Fruit fly (Drosophila melanogaster) whole organism, embryonic: ENCODE data around the gene ninaE.

Experiments used
- Adf1 ChIP-seq: fragments of 200-800 bp; sonication (Bioruptor generic); IDR thresholded peaks from 2 replicates; pipeline ENCODE4 v1.3.6; 2022; ENCODE audit warnings: missing biosample characterization, missing genetic modification characterization
- Atf6 ChIP-seq: fragments of 200-800 bp; sonication (Bioruptor generic); IDR thresholded peaks from 2 replicates; pipeline ENCODE4 v1.3.6; 2022; ENCODE audit warnings: missing biosample characterization, missing genetic modification characterization
- CG10209 ChIP-seq: fragments of 200-800 bp; sonication (Bioruptor generic); optimal IDR thresholded peaks from 3 replicates; lab custom pipeline; 2017; ENCODE audit warnings: missing biosample characterization, mild to moderate bottlenecking, missing genetic modification characterization, missing genetic modification reagents
- CG10431 ChIP-seq: fragments of 200-800 bp; sonication (Bioruptor generic); optimal IDR thresholded peaks from 3 replicates; lab custom pipeline; 2018; ENCODE audit warnings: missing biosample characterization, mild to moderate bottlenecking, missing genetic modification characterization
- CG10979 ChIP-seq: fragments of 200-800 bp; sonication (Bioruptor generic); optimal IDR thresholded peaks from 2 replicates; lab custom pipeline; 2018; ENCODE audit warnings: missing biosample characterization, mild to moderate bottlenecking, missing genetic modification characterization, moderate library complexity
- CG11695 ChIP-seq: fragments of 200-800 bp; sonication (Bioruptor generic); IDR thresholded peaks from 3 replicates; pipeline ENCODE4 v1.3.6; 2022; ENCODE audit warnings: missing biosample characterization, missing genetic modification characterization
- CG14710 ChIP-seq: fragments of 200-800 bp; sonication (Bioruptor generic); optimal IDR thresholded peaks from 3 replicates; lab custom pipeline; 2019; ENCODE audit warnings: missing biosample characterization, mild to moderate bottlenecking, missing genetic modification characterization, moderate library complexity
- CG15479 ChIP-seq: fragments of 200-800 bp; sonication (Bioruptor generic); optimal IDR thresholded peaks from 3 replicates; lab custom pipeline; 2019; ENCODE audit warnings: missing biosample characterization, mild to moderate bottlenecking, missing genetic modification characterization, moderate library complexity
- CG15514 ChIP-seq: fragments of 200-800 bp; sonication (Bioruptor generic); optimal IDR thresholded peaks from 3 replicates; lab custom pipeline; 2017; ENCODE audit warnings: missing biosample characterization, missing genetic modification characterization, mild to moderate bottlenecking, moderate library complexity, missing genetic modification reagents
- CG1602 ChIP-seq: fragments of 200-800 bp; sonication (Bioruptor generic); optimal IDR thresholded peaks from 3 replicates; lab custom pipeline; 2016; ENCODE audit warnings: missing biosample characterization, missing genetic modification characterization
- CG1792 ChIP-seq: fragments of 200-800 bp; sonication (Bioruptor generic); optimal IDR thresholded peaks from 2 replicates; lab custom pipeline; 2016; ENCODE audit warnings: missing biosample characterization, missing genetic modification characterization
- CG2889 ChIP-seq: fragments of 200-800 bp; sonication (Bioruptor generic); IDR thresholded peaks from 3 replicates; pipeline ENCODE4 v1.3.6; 2022; ENCODE audit warnings: missing biosample characterization, missing genetic modification characterization
- CG3163 ChIP-seq: fragments of 200-800 bp; sonication (Bioruptor generic); optimal IDR thresholded peaks from 3 replicates; lab custom pipeline; 2016; ENCODE audit warnings: missing biosample characterization, missing genetic modification characterization
- CG33213 ChIP-seq: fragments of 200-800 bp; sonication (Bioruptor generic); optimal IDR thresholded peaks from 3 replicates; lab custom pipeline; 2016; ENCODE audit warnings: missing biosample characterization, missing genetic modification characterization
- CG34376 ChIP-seq: fragments of 200-800 bp; sonication (Bioruptor generic); optimal IDR thresholded peaks from 2 replicates; lab custom pipeline; 2018; ENCODE audit warnings: missing biosample characterization, mild to moderate bottlenecking, missing genetic modification characterization
- CG34422 ChIP-seq: fragments of 200-800 bp; sonication (Bioruptor generic); IDR thresholded peaks from 3 replicates; pipeline ENCODE4 v1.3.6; 2022; ENCODE audit warnings: missing biosample characterization, missing genetic modification characterization
- CG4282 ChIP-seq: fragments of 200-800 bp; sonication (Bioruptor generic); optimal IDR thresholded peaks from 2 replicates; lab custom pipeline; 2016; ENCODE audit warnings: missing biosample characterization, missing genetic modification characterization
- CG4854 ChIP-seq: fragments of 200-800 bp; sonication (Bioruptor generic); optimal IDR thresholded peaks from 2 replicates; lab custom pipeline; 2016; ENCODE audit warnings: missing biosample characterization, missing genetic modification characterization, inconsistent platforms
- CG6272 ChIP-seq: fragments of 200-800 bp; sonication (Bioruptor generic); IDR thresholded peaks from 2 replicates; pipeline ENCODE4 v1.3.6; 2022; ENCODE audit warnings: missing biosample characterization, missing genetic modification characterization
- CG7372 ChIP-seq: fragments of 200-800 bp; sonication (Bioruptor generic); IDR thresholded peaks from 2 replicates; pipeline ENCODE4 v1.3.6; 2022; ENCODE audit warnings: missing biosample characterization, missing genetic modification characterization
- CG7556 ChIP-seq: fragments of 200-800 bp; sonication (Bioruptor generic); optimal IDR thresholded peaks from 2 replicates; lab custom pipeline; 2017; ENCODE audit warnings: missing biosample characterization, mild to moderate bottlenecking, missing genetic modification characterization
- CG9797 ChIP-seq: fragments of 200-800 bp; sonication (Bioruptor generic); optimal IDR thresholded peaks from 3 replicates; lab custom pipeline; 2018; ENCODE audit warnings: missing biosample characterization, mild to moderate bottlenecking, missing genetic modification characterization
- CG9817 ChIP-seq: fragments of 200-800 bp; sonication (Bioruptor generic); optimal IDR thresholded peaks from 2 replicates; lab custom pipeline; 2018; ENCODE audit warnings: missing biosample characterization, mild to moderate bottlenecking, missing genetic modification characterization, moderate library complexity
- CoRest ChIP-seq: fragments of 200-800 bp; sonication (Bioruptor generic); optimal IDR thresholded peaks from 3 replicates; lab custom pipeline; 2018; ENCODE audit warnings: missing biosample characterization, mild to moderate bottlenecking, missing genetic modification characterization, moderate library complexity
- Dbx ChIP-seq: fragments of 200-800 bp; sonication (Bioruptor generic); IDR thresholded peaks from 3 replicates; pipeline ENCODE4 v1.3.6; 2022; ENCODE audit warnings: missing biosample characterization, missing genetic modification characterization
- Dip2 ChIP-seq: fragments of 200-800 bp; sonication (Bioruptor generic); IDR thresholded peaks from 2 replicates; pipeline ENCODE4 v1.3.6; 2022; ENCODE audit warnings: missing biosample characterization, missing genetic modification characterization
- Dll ChIP-seq: fragments of 200-800 bp; sonication (Bioruptor generic); IDR thresholded peaks from 4 replicates; pipeline ENCODE4 v1.3.6; 2022; ENCODE audit warnings: missing biosample characterization, missing genetic modification characterization; ENCODE audit not compliant: partially characterized antibody
- Doc3 ChIP-seq: fragments of 200-800 bp; sonication (Bioruptor generic); IDR thresholded peaks from 3 replicates; pipeline ENCODE4 v1.3.6; 2022; ENCODE audit warnings: missing biosample characterization, missing genetic modification characterization; ENCODE audit not compliant: partially characterized antibody
- Ets65A ChIP-seq: fragments of 200-800 bp; sonication (Bioruptor generic); peaks from one replicate; lab custom pipeline; 2016; ENCODE audit warnings: missing biosample characterization, missing genetic modification characterization
- MBD-R2 ChIP-seq: fragments of 200-800 bp; sonication (Bioruptor generic); IDR thresholded peaks from 2 replicates; pipeline ENCODE4 v1.3.6; 2022; ENCODE audit warnings: missing biosample characterization, missing genetic modification characterization
- MESR4 ChIP-seq: fragments of 200-800 bp; sonication (Bioruptor generic); optimal IDR thresholded peaks from 2 replicates; lab custom pipeline; 2018; ENCODE audit warnings: missing biosample characterization, mild to moderate bottlenecking, missing genetic modification characterization, moderate library complexity
- Meics ChIP-seq: fragments of 200-800 bp; sonication (Bioruptor generic); optimal IDR thresholded peaks from 2 replicates; lab custom pipeline; 2017; ENCODE audit warnings: missing biosample characterization, mild to moderate bottlenecking, missing genetic modification characterization
- NK7.1 ChIP-seq: fragments of 200-800 bp; sonication (Bioruptor generic); optimal IDR thresholded peaks from 3 replicates; lab custom pipeline; 2016; ENCODE audit warnings: missing biosample characterization, missing genetic modification characterization
- Nf-YB ChIP-seq: fragments of 200-800 bp; sonication (Bioruptor generic); optimal IDR thresholded peaks from 3 replicates; lab custom pipeline; 2019; ENCODE audit warnings: missing biosample characterization, mild to moderate bottlenecking, missing genetic modification characterization, moderate library complexity
- Tbp ChIP-seq: fragments of >200 bp; optimal IDR thresholded peaks from 2 replicates; lab custom pipeline; 2018; ENCODE audit warnings: missing biosample characterization, missing genetic modification characterization
- Trl ChIP-seq, 3 experiments: fragments of >200 bp in 2 of 3; fragments of 200-800 bp in 1 of 3; sonication (Bioruptor generic) in 1 of 3; optimal IDR thresholded peaks; 2 replicates in 1 of 3; 3 replicates in 2 of 3; lab custom pipeline; 2016 to 2017; ENCODE audit warnings: missing biosample characterization in 1 of 3, missing genetic modification characterization in 1 of 3
- abd-A ChIP-seq: fragments of 200-800 bp; sonication (Bioruptor generic); optimal IDR thresholded peaks from 3 replicates; lab custom pipeline; 2019; ENCODE audit warnings: missing biosample characterization, mild to moderate bottlenecking, missing genetic modification characterization, moderate library complexity
- gcm2 ChIP-seq: fragments of 200-800 bp; sonication (Bioruptor generic); optimal IDR thresholded peaks from 2 replicates; lab custom pipeline; 2016; ENCODE audit warnings: missing biosample characterization, missing genetic modification characterization
- grau ChIP-seq: fragments of 200-800 bp; optimal IDR thresholded peaks from 3 replicates; lab custom pipeline; 2019; ENCODE audit warnings: missing biosample characterization, mild to moderate bottlenecking, missing genetic modification characterization, moderate library complexity
- gro ChIP-seq: fragments of 200-800 bp; sonication (Bioruptor generic); optimal IDR thresholded peaks from 2 replicates; lab custom pipeline; 2016; ENCODE audit warnings: missing biosample characterization, missing genetic modification characterization
- kay ChIP-seq: fragments of 200-800 bp; sonication (Bioruptor generic); optimal IDR thresholded peaks from 2 replicates; lab custom pipeline; 2016; ENCODE audit warnings: missing biosample characterization, missing genetic modification characterization
- lab ChIP-seq: fragments of 200-800 bp; sonication (Bioruptor generic); optimal IDR thresholded peaks from 3 replicates; lab custom pipeline; 2017; ENCODE audit warnings: missing biosample characterization, missing genetic modification characterization, mild to moderate bottlenecking, moderate library complexity, missing genetic modification reagents
- pb ChIP-seq: fragments of 200-800 bp; sonication (Bioruptor generic); optimal IDR thresholded peaks from 3 replicates; lab custom pipeline; 2016; ENCODE audit warnings: missing biosample characterization, missing genetic modification characterization
- pros ChIP-seq: fragments of 200-800 bp; sonication (Bioruptor generic); optimal IDR thresholded peaks from 3 replicates; lab custom pipeline; 2019; ENCODE audit warnings: missing biosample characterization, mild to moderate bottlenecking, missing genetic modification characterization, moderate library complexity
- rib ChIP-seq: fragments of 200-800 bp; sonication (Bioruptor generic); IDR thresholded peaks from 2 replicates; pipeline ENCODE4 v1.3.6; 2022; ENCODE audit warnings: missing biosample characterization, missing genetic modification characterization
- sna ChIP-seq: fragments of 200-800 bp; sonication (Bioruptor generic); IDR thresholded peaks from 2 replicates; pipeline ENCODE4 v1.3.6; 2022; ENCODE audit warnings: missing biosample characterization, missing genetic modification characterization; ENCODE audit not compliant: partially characterized antibody
- ssp ChIP-seq: fragments of 200-800 bp; sonication (Bioruptor generic); IDR thresholded peaks from 2 replicates; pipeline ENCODE4 v1.3.6; 2022; ENCODE audit warnings: missing biosample characterization, missing genetic modification characterization
- twi ChIP-seq: fragments of 200-800 bp; optimal IDR thresholded peaks from 2 replicates; lab custom pipeline; 2019; ENCODE audit warnings: missing biosample characterization, mild to moderate bottlenecking, missing genetic modification characterization, moderate library complexity
- usp ChIP-seq: fragments of >200 bp; optimal IDR thresholded peaks from 2 replicates; lab custom pipeline; 2017; ENCODE audit warnings: missing biosample characterization, missing genetic modification characterization
- vvl ChIP-seq: fragments of 200-800 bp; sonication (Bioruptor generic); IDR thresholded peaks from 2 replicates; pipeline ENCODE4 v1.3.6; 2022; ENCODE audit warnings: missing biosample characterization, missing genetic modification characterization

ninaE gene

dm6 chr3R:19904865-19905373 lies 16.9 kb upstream of the ninaE start, which contains the start of the genes Surf6 and RhoGAP92B:
TSS of gene Surf6 (minus strand) at chr3R:19904868.
TSS of gene RhoGAP92B (plus strand) at chr3R:19905164.
- TF ChIP-seq Dip2 = no peak
- peak; percentile 69 for TF ChIP-seq Meics (GFP tag; lab: Kevin White, UChicago)
- TF ChIP-seq Dll (GFP tag; lab: Robert Waterston, UW) = peak; percentile 42; the same call in 2 of the 4 replicates
- peak; percentile 62 for TF ChIP-seq gro (GFP tag; lab: Kevin White, UChicago)
- TF ChIP-seq ssp = 0 out of 2 replicates have a peak, but pooled peaks have one; percentile 20
- peak; percentile 38 for TF ChIP-seq CG3163 (GFP tag; lab: Kevin White, UChicago)
- TF ChIP-seq CG14710 (tag; lab: Kevin White, UChicago) = peak; percentile 100
- peak; percentile 53 for TF ChIP-seq CG10979
- peak; percentile 60 for TF ChIP-seq CG10209
- peak; percentile 82 for TF ChIP-seq MBD-R2
- TF ChIP-seq CG10431 = peak; percentile 68
- TF ChIP-seq abd-A (tag; lab: Kevin White, UChicago) = peak; percentile 11
- TF ChIP-seq grau = peak; percentile 64
- no peak for TF ChIP-seq CG34422 (GFP tag; lab: Robert Waterston, UW)
- no peak for TF ChIP-seq usp (GFP tag; lab: Kevin White, UChicago)
- peak; percentile 94 for TF ChIP-seq Ets65A (GFP tag; lab: Kevin White, UChicago)
- peak; percentile 10 for TF ChIP-seq Tbp (GFP tag; lab: Kevin White, UChicago)
- no peak for TF ChIP-seq pros (GFP tag; lab: Kevin White, UChicago)
- no peak for TF ChIP-seq Doc3 (GFP tag; lab: Robert Waterston, UW)
- TF ChIP-seq CG34376 (GFP tag; lab: Kevin White, UChicago) = peak; percentile 82
- TF ChIP-seq Trl (optimal IDR thresholded peaks at IDR 0.05; lab: Kevin White, UChicago) = no peak
- peak; percentile 77 for TF ChIP-seq Trl (GFP tag; optimal IDR thresholded peaks at IDR 0.05; lab: Kevin White, UChicago)
- peak; percentile 70; the same call in 2 of the 3 replicates for TF ChIP-seq Dbx (GFP tag; lab: Robert Waterston, UW)
- TF ChIP-seq CG9797 = peak; percentile 94
- TF ChIP-seq gcm2 = no peak
- TF ChIP-seq NK7.1 (GFP tag; lab: Kevin White, UChicago) = peak; percentile 12
- peak; percentile 38 for TF ChIP-seq twi (tag; lab: Kevin White, UChicago)
- 0 out of 2 replicates have a peak, but pooled peaks have one; percentile 28 for TF ChIP-seq sna (GFP tag; lab: Robert Waterston, UW)
- peak; percentile 63; the same call in 1 of the 2 replicates for TF ChIP-seq Atf6
- TF ChIP-seq CG9817 (tag; lab: Kevin White, UChicago) = peak; percentile 31
- TF ChIP-seq CG1602 = peak; percentile 17
- TF ChIP-seq CG1792 = peak; percentile 3
- no peak for TF ChIP-seq CG7372 (GFP tag; lab: Robert Waterston, UW)
- peak; percentile 33 for TF ChIP-seq Nf-YB
- peak; percentile 79 for TF ChIP-seq lab (GFP tag; lab: Kevin White, UChicago)
- no peak for TF ChIP-seq CG15479 (GFP tag; lab: Kevin White, UChicago)
- peak; percentile 76 for TF ChIP-seq CG33213 (GFP tag; lab: Kevin White, UChicago)
- TF ChIP-seq MESR4 (GFP tag; lab: Kevin White, UChicago) = peak; percentile 100
- TF ChIP-seq CG6272 (GFP tag; lab: Robert Waterston, UW) = no peak
- peak; percentile 62 for TF ChIP-seq vvl (GFP tag; lab: Robert Waterston, UW)
- peak; percentile 66 for TF ChIP-seq CoRest
- peak; percentile 56 for TF ChIP-seq CG4854 (GFP tag; lab: Kevin White, UChicago)
- TF ChIP-seq rib (GFP tag; lab: Robert Waterston, UW) = no peak
- peak; percentile 11 for TF ChIP-seq CG4282 (GFP tag; lab: Kevin White, UChicago)
- TF ChIP-seq CG15514 = peak; percentile 85
- no peak for TF ChIP-seq CG2889 (GFP tag; lab: Robert Waterston, UW)
- TF ChIP-seq Adf1 = peak; percentile 52
- peak; percentile 75 for TF ChIP-seq kay
- 0 out of 3 replicates have a peak, but pooled peaks have one; percentile 25 for TF ChIP-seq CG11695 (GFP tag; lab: Robert Waterston, UW)
- TF ChIP-seq pb (GFP tag; lab: Kevin White, UChicago) = peak; percentile 60
- peak; percentile 36 for TF ChIP-seq CG7556 (GFP tag; lab: Kevin White, UChicago)
